Worm (Caenorhabditis elegans): ENCODE data around the gene H06A10.1.

DNA sequence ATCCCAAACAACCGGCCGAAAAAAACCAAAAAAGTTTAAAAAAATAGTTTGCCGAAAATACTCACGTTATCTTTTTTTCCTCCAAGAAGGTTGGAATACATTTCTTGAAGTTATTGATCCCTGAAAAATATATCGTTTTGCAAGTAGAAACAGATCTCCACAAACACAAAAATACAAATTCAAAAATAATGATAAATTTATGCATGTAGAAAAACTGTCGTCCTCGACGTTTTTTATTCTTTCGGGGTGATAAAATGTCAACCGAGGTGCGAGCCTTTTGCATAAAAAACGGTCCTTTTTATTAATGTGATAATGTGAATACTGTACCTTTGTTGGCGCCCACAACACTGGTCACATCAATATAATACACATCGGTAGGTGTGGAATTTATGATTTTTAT, 43.5 kb upstream of the H06A10.1 start, which contains the start of gene F02D10.2:
- no peak for TF ChIP-seq nhr-237 (tag; optimal IDR thresholded peaks at IDR 0.05)
- TF ChIP-seq mes-2 (tag; optimal IDR thresholded peaks at IDR 0.05; ENCODE audit: poor library complexity, severe bottlenecking): no peak
- no peak for TF ChIP-seq nhr-11 (tag; optimal IDR thresholded peaks at IDR 0.05)
- TF ChIP-seq F44E2.7 (GFP tag; IDR thresholded peaks at IDR 0.05): no peak
- TF ChIP-seq nhr-76 (tag; optimal IDR thresholded peaks at IDR 0.05): no peak
- no peak for TF ChIP-seq ama-1 (optimal IDR thresholded peaks at IDR 0.05)
- TF ChIP-seq egl-27 (tag; optimal IDR thresholded peaks at IDR 0.05): no peak
- no peak for TF ChIP-seq unc-39 (tag; optimal IDR thresholded peaks at IDR 0.05)
- TF ChIP-seq unc-62 (GFP tag; optimal IDR thresholded peaks at IDR 0.05 in 1 of 2): no peak
- no peak for TF ChIP-seq unc-62 (tag; optimal IDR thresholded peaks at IDR 0.05)
